Worm (Caenorhabditis elegans): ENCODE data around the gene T20G5.13.

The T20G5.13 gene

DNA sequence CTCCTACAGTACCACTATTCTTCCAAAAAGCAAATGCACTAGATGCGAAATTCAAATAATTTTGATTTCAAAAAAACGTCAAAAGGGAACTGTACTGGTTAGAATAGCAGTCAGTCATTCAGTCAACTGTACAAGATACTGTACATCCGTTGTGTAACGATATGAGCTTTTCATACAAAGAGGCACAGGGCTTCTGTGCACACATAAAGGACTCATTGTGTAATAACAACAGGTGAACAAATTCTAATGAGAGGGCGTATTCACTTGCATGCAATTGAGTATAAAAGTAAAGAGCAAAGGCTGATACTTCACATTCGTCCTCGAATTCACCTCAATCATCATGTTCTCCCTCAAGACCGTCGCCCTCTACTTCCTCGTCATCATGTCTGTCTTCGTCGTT lies 3.7 kb downstream of the T20G5.13 start, which contains the start of gene dod-6:
Gene dod-6 (plus strand): TSS at position 301 of the 400 bp plus-strand sequence.
- TF ChIP-seq ceh-82 (tag; optimal IDR thresholded peaks at IDR 0.05) (no peak), ets-5 (GFP tag; IDR thresholded peaks at IDR 0.05) (no peak), nhr-84 (tag; optimal IDR thresholded peaks at IDR 0.05) (no peak), nhr-28 (tag; optimal IDR thresholded peaks at IDR 0.05) (no peak), mab-9 (GFP tag; IDR thresholded peaks at IDR 0.05) (no peak), dpl-1 (GFP tag; optimal IDR thresholded peaks at IDR 0.05) (no peak), nhr-19 (GFP tag; conservative IDR thresholded peaks at IDR 0.05) (no peak), ces-1 (GFP tag; optimal IDR thresholded peaks at IDR 0.05) (no peak), nhr-237 (tag; optimal IDR thresholded peaks at IDR 0.05) (no peak), nhr-77 (tag; optimal IDR thresholded peaks at IDR 0.05) (no peak), tbx-2 (tag; optimal IDR thresholded peaks at IDR 0.05) (no peak), aha-1 (tag; optimal IDR thresholded peaks at IDR 0.05) (no peak), nhr-76 (tag; optimal IDR thresholded peaks at IDR 0.05) (no peak)

DNA sequence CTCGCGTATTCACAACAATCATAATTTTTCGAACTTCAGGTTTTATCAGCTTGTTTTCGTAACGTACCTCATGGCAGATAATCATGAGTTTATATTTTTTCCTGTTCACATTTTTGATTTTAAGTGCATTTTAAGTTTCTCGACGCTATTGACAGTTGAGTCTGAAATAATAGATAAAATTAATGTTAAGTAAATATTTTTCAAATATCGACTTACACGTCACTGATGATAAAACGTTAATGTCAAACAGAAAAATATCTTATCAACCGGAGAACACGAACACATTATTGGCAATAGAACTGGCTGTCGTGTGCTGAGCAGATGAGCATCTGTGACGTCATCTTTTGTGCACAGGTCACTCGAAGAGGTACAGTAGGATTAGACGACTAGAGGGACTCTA lies 4.3 kb downstream of the T20G5.13 start:
- no peak for TF ChIP-seq dsc-1 (tag; optimal IDR thresholded peaks at IDR 0.05)
- TF ChIP-seq lin-35 (GFP tag; optimal IDR thresholded peaks at IDR 0.05): no peak
- TF ChIP-seq sup-37 (GFP tag; optimal IDR thresholded peaks at IDR 0.05): no peak
- TF ChIP-seq zip-4 (GFP tag; optimal IDR thresholded peaks at IDR 0.05): no peak
- no peak for TF ChIP-seq sptf-1 (tag; optimal IDR thresholded peaks at IDR 0.05)
- TF ChIP-seq C34B4.2 (tag; optimal IDR thresholded peaks at IDR 0.05): no peak
- TF ChIP-seq hlh-4 (tag; optimal IDR thresholded peaks at IDR 0.05): no peak
- TF ChIP-seq snpc-4 (tag; optimal IDR thresholded peaks at IDR 0.05): no peak
- no peak for TF ChIP-seq nhr-28 (tag; optimal IDR thresholded peaks at IDR 0.05)
- no peak for TF ChIP-seq F16B12.6 (tag; optimal IDR thresholded peaks at IDR 0.05)
- no peak for TF ChIP-seq swsn-7 (tag; optimal IDR thresholded peaks at IDR 0.05)
- TF ChIP-seq pqm-1 (tag; optimal IDR thresholded peaks at IDR 0.05): no peak
- no peak for TF ChIP-seq lin-14 (GFP tag; optimal IDR thresholded peaks at IDR 0.05)

DNA sequence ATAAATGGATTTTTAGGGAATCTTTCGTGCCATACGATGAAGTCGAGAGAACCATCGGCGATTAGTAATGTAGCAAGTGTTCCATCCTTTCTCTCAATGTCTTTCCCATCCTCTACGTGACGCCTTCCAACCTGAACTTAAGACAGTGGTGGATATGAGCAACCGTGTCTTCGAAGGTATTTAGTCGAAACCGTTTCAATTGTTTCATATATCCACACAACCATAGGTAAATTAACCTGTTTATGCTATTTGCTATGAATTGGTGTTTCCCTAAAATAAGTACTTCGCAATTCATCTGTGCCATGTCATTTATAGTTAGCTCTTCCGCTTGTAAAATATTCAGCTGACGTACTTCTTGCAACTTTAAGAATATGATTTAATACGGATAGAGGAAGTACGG lies 5.2 kb downstream of the T20G5.13 start:
- TF ChIP-seq efl-1 (optimal IDR thresholded peaks at IDR 0.05) (no peak), efl-1 (GFP tag; optimal IDR thresholded peaks at IDR 0.05 in 1 of 2) (peak in 1 of 2 experiments; percentile 64), ceh-88 (GFP tag; IDR thresholded peaks at IDR 0.05) (no peak)

DNA sequence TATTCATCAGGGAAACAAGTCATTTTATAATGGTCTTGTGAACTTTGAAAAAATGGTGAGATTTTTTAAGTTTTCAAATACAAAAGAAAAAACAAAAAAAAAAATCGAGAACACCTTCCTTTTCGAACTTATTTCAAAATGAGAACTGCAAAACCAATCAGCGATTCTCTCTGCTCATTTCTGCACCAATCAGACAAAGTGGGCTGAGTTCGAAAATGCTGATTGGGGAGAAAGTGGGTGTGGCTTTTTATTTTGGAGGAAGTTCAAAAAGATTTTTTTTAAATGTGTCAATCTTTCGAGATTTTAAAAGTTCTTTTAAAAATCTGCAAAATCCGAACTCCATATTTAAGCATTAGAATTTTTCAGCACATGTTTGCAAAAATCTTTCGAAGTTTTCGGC lies 6.6 kb downstream of the T20G5.13 start:
- TF ChIP-seq pqm-1 (tag; optimal IDR thresholded peaks at IDR 0.05): no peak
- no peak for TF ChIP-seq blmp-1 (tag; optimal IDR thresholded peaks at IDR 0.05)
- no peak for TF ChIP-seq snu-23 (GFP tag; optimal IDR thresholded peaks at IDR 0.05)
- no peak for TF ChIP-seq tbx-2 (tag; optimal IDR thresholded peaks at IDR 0.05)
- no peak for TF ChIP-seq ztf-11 (tag; optimal IDR thresholded peaks at IDR 0.05)
- no peak for TF ChIP-seq efl-1 (optimal IDR thresholded peaks at IDR 0.05)
- peak in 1 of 2 experiments; percentile 88 for TF ChIP-seq efl-1 (GFP tag; optimal IDR thresholded peaks at IDR 0.05 in 1 of 2)

DNA sequence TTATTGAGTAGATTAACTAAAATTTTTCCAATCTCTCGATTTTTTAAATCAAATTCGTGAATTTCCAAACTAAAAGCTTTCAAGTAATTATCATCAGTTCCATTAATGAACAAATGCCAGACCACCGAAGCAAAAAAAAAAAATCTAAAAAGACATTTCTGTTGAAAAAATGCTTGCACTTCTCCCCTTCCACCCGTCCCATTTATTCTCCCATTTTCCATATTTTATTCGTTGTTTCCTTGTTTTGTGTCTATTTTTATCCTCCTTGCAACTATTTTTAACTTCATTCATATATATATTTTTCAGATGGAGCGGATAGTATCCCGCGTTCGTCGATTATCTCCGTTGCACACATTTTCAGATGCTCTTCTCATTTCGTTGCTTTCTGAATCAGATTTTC lies 12.2 kb downstream of the T20G5.13 start, which contains the start of gene epac-1:
Gene epac-1 (plus strand): TSS at position 301 of the 400 bp plus-strand sequence.
- no peak for TF ChIP-seq mef-2 (tag; optimal IDR thresholded peaks at IDR 0.05)
- no peak for TF ChIP-seq swsn-7 (tag; optimal IDR thresholded peaks at IDR 0.05)
- no peak for TF ChIP-seq Y116A8C.19 (tag; optimal IDR thresholded peaks at IDR 0.05; ENCODE audit: borderline replicate concordance)

DNA sequence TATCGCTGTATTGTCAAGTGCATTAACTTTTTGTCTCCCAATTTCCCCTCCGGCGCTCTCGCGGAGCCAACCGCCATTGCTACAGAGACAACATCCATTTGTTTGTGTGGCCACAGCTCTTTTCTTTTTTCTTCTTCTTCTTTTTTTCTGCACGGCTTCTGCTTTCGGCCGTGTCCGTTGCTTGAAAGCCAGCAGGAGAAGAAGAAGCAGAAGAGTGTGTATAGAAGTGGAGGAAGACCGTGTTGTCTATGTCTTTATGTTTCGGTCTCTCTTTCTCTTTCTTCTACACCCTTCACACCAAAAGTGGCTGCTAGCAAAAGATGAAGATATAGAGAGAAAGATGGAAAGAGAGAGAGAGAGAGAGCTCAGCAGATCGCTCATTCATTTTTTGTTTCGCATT lies 13.3 kb downstream of the T20G5.13 start:
- TF ChIP-seq isw-1 (GFP tag; IDR thresholded peaks at IDR 0.05) (no peak; the same call in 1 of the 2 replicates), fkh-8 (tag; optimal IDR thresholded peaks at IDR 0.05) (peak; percentile 49), F16B12.6 (tag; optimal IDR thresholded peaks at IDR 0.05) (peak; percentile 10), elt-3 (tag; optimal IDR thresholded peaks at IDR 0.05) (no peak), ceh-82 (tag; optimal IDR thresholded peaks at IDR 0.05) (peak in 1 of 3 experiments; percentile 39), nhr-90 (tag; optimal IDR thresholded peaks at IDR 0.05; ENCODE audit: poor library complexity) (no peak), efl-1 (optimal IDR thresholded peaks at IDR 0.05) (peak; percentile 22 to 25), efl-1 (GFP tag; optimal IDR thresholded peaks at IDR 0.05 in 1 of 2) (no peak), nhr-12 (tag; optimal IDR thresholded peaks at IDR 0.05) (no peak), mef-2 (tag; optimal IDR thresholded peaks at IDR 0.05) (no peak), sox-4 (tag; optimal IDR thresholded peaks at IDR 0.05) (no peak), lin-14 (GFP tag; optimal IDR thresholded peaks at IDR 0.05) (peak; percentile 75), dpl-1 (GFP tag; optimal IDR thresholded peaks at IDR 0.05) (peak in 1 of 3 experiments; percentile 21), lir-3 (tag; optimal IDR thresholded peaks at IDR 0.05; ENCODE audit: poor library complexity) (no peak), fkh-10 (GFP tag; optimal IDR thresholded peaks at IDR 0.05) (peak; percentile 59), aha-1 (tag; optimal IDR thresholded peaks at IDR 0.05) (no peak), egl-13 (tag; optimal IDR thresholded peaks at IDR 0.05) (no peak), unc-86 (tag; optimal IDR thresholded peaks at IDR 0.05) (peak; percentile 13), nhr-71 (tag; optimal IDR thresholded peaks at IDR 0.05) (no peak)

All from whole organism, L1 larva.